Fruit fly (Drosophila melanogaster): ENCODE measurements around the gene Argk2.

Gene Argk2

dm6 chr3L:9033999-9034626, 13.1 kb upstream of the Argk2 start (continued):
- TF ChIP-seq cg (GFP tag; optimal IDR thresholded peaks at IDR 0.05) (no peak), rib (GFP tag; IDR thresholded peaks at IDR 0.05) (no peak), CG3163 (GFP tag; optimal IDR thresholded peaks at IDR 0.05) (no peak), vfl (GFP tag; optimal IDR thresholded peaks at IDR 0.05) (no peak), croc (GFP tag; conservative IDR thresholded peaks at IDR 0.05) (peak; percentile 77), hbn (GFP tag; IDR thresholded peaks at IDR 0.05; ENCODE audit: partially characterized antibody) (no peak), eyg (GFP tag; optimal IDR thresholded peaks at IDR 0.05) (no peak), CG16813 (GFP tag; IDR thresholded peaks at IDR 0.05; ENCODE audit: partially characterized antibody) (no peak), CG7987 (GFP tag; optimal IDR thresholded peaks at IDR 0.05) (no peak), sima (GFP tag; optimal IDR thresholded peaks at IDR 0.05) (no peak), CG3407 (GFP tag; optimal IDR thresholded peaks at IDR 0.05) (no peak), Atf6 (GFP tag; IDR thresholded peaks at IDR 0.05) (peak; percentile 16; the same call in 1 of the 2 replicates), insv (GFP tag; optimal IDR thresholded peaks at IDR 0.05) (no peak), CG8281 (tag; optimal IDR thresholded peaks at IDR 0.05) (no peak), CG10959 (GFP tag; IDR thresholded peaks at IDR 0.05) (peak; percentile 86), CG6683 (GFP tag; optimal IDR thresholded peaks at IDR 0.05) (no peak), Sry-β (GFP tag; optimal IDR thresholded peaks at IDR 0.05) (no peak), CG8290 (GFP tag; optimal IDR thresholded peaks at IDR 0.05) (no peak), CG8290 (tag; optimal IDR thresholded peaks at IDR 0.05) (no peak), CG32532 (GFP tag; IDR thresholded peaks at IDR 0.05) (0 out of 2 replicates have a peak, but pooled peaks have one; percentile 12), CG10267 (tag; optimal IDR thresholded peaks at IDR 0.05) (peak; percentile 76), CG10565 (GFP tag; optimal IDR thresholded peaks at IDR 0.05) (peak; percentile 36), dimm (GFP tag; IDR thresholded peaks at IDR 0.05) (0 out of 2 replicates have a peak, but pooled peaks have one; percentile 15), E2f2 (GFP tag; IDR thresholded peaks at IDR 0.05) (peak; percentile 50), sc (optimal IDR thresholded peaks at IDR 0.05) (no peak), sc (GFP tag; optimal IDR thresholded peaks at IDR 0.05) (peak; percentile 46), CG12299 (tag; optimal IDR thresholded peaks at IDR 0.05) (no peak), CG31224 (GFP tag; IDR thresholded peaks at IDR 0.05) (peak; percentile 18; the same call in 1 of the 2 replicates), Hmx (GFP tag; optimal IDR thresholded peaks at IDR 0.05) (no peak), tx (GFP tag; optimal IDR thresholded peaks at IDR 0.05) (peak; percentile 8), Drgx (GFP tag; IDR thresholded peaks at IDR 0.05) (peak; percentile 27; the same call in 1 of the 2 replicates), Dip2 (GFP tag; IDR thresholded peaks at IDR 0.05) (no peak), Meics (GFP tag; optimal IDR thresholded peaks at IDR 0.05) (peak; percentile 19), Dek (tag; optimal IDR thresholded peaks at IDR 0.05) (no peak), CG15479 (GFP tag; optimal IDR thresholded peaks at IDR 0.05) (no peak), Tbp (GFP tag; optimal IDR thresholded peaks at IDR 0.05) (no peak), ranshi (GFP tag; IDR thresholded peaks at IDR 0.05) (peak; percentile 72), CG11085 (GFP tag; IDR thresholded peaks at IDR 0.05) (no peak), vnd (GFP tag; IDR thresholded peaks at IDR 0.05; ENCODE audit: partially characterized antibody) (no peak), Hr78 (GFP tag; optimal IDR thresholded peaks at IDR 0.05) (peak in 1 of 2 experiments; percentile 33), CG7786 (GFP tag; optimal IDR thresholded peaks at IDR 0.05) (no peak), oc (tag; optimal IDR thresholded peaks at IDR 0.05) (no peak), dpn (GFP tag; optimal IDR thresholded peaks at IDR 0.05) (peak; percentile 23 to 25), CG8359 (GFP tag; optimal IDR thresholded peaks at IDR 0.05; ENCODE audit: borderline replicate concordance) (peak; percentile 72), CG15601 (tag; optimal IDR thresholded peaks at IDR 0.05) (peak; percentile 40), gro (GFP tag; optimal IDR thresholded peaks at IDR 0.05) (no peak), CG6791 (GFP tag; IDR thresholded peaks at IDR 0.05; ENCODE audit: partially characterized antibody) (no peak), YL-1 (GFP tag; optimal IDR thresholded peaks at IDR 0.05) (no peak), CG7271 (tag; optimal IDR thresholded peaks at IDR 0.05) (peak; percentile 87), Lhr (GFP tag; optimal IDR thresholded peaks at IDR 0.05) (no peak)
